Worm (Caenorhabditis elegans): ENCODE data around the gene T26C12.2.

The T26C12.2 gene

DNA sequence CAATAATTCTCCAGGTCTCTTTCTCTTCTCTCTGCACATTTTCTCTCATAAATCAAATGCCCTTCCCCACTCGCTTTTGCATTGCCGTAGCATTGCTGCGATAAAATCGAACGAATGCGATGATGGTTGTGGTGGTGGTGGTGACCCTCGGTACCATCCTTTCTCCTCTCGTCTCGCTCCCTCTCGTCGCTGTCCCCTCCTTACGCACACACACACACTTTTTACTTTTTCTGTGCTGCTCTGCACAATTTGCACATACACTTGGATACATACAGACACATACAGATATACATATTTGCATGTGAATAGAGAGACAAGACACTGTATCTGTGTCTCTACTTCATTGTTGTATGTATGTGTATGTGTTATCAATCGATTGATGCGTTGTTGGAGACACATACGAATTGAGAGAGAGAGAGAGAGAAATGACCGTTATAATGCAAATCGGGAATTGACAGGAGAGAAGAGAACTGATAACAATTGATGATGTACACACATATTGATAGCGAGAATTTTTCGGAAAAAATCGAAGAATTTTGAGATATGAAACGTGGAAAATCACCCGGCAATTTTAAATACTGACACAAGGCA, 37.9 kb downstream of the T26C12.2 start:
- peak; percentile 79 for TF ChIP-seq ham-2 (GFP tag; optimal IDR thresholded peaks at IDR 0.05)
- TF ChIP-seq sptf-1 (tag; optimal IDR thresholded peaks at IDR 0.05): no peak
- TF ChIP-seq nhr-28 (tag; optimal IDR thresholded peaks at IDR 0.05): peak; percentile 60
- peak; percentile 7 for TF ChIP-seq lin-13 (tag; optimal IDR thresholded peaks at IDR 0.05)
- TF ChIP-seq drap-1 (GFP tag; optimal IDR thresholded peaks at IDR 0.05): peak; percentile 61
- no peak for TF ChIP-seq blmp-1 (tag; optimal IDR thresholded peaks at IDR 0.05)
- peak; percentile 43 for TF ChIP-seq elt-1 (tag; optimal IDR thresholded peaks at IDR 0.05; ENCODE audit: borderline replicate concordance, insufficient read depth)
- TF ChIP-seq mab-5 (tag; optimal IDR thresholded peaks at IDR 0.05): peak; percentile 57
- no peak for TF ChIP-seq flh-1 (GFP tag; optimal IDR thresholded peaks at IDR 0.05)
- no peak for TF ChIP-seq unc-39 (tag; optimal IDR thresholded peaks at IDR 0.05)
- TF ChIP-seq elt-3 (tag; optimal IDR thresholded peaks at IDR 0.05): peak; percentile 76
- peak; percentile 45 for TF ChIP-seq mls-2 (tag; optimal IDR thresholded peaks at IDR 0.05)
- no peak for TF ChIP-seq ztf-11 (tag; optimal IDR thresholded peaks at IDR 0.05)
- no peak for TF ChIP-seq bed-3 (GFP tag; optimal IDR thresholded peaks at IDR 0.05)
- peak; percentile 80 for TF ChIP-seq hlh-1 (tag; optimal IDR thresholded peaks at IDR 0.05)
- peak; percentile 83 for TF ChIP-seq pha-4 (tag; optimal IDR thresholded peaks at IDR 0.05)
- peak; percentile 45 for TF ChIP-seq M03D4.4 (tag; optimal IDR thresholded peaks at IDR 0.05)
- TF ChIP-seq nhr-2 (tag; optimal IDR thresholded peaks at IDR 0.05): peak; percentile 17
- no peak for TF ChIP-seq mep-1 (tag; optimal IDR thresholded peaks at IDR 0.05)
- peak; percentile 92 for TF ChIP-seq unc-62 (GFP tag; optimal IDR thresholded peaks at IDR 0.05)
- no peak for TF ChIP-seq tbx-8 (GFP tag; optimal IDR thresholded peaks at IDR 0.05)
- peak; percentile 38 for TF ChIP-seq lsy-2 (tag; optimal IDR thresholded peaks at IDR 0.05)
- peak; percentile 81 for TF ChIP-seq unc-120 (tag; optimal IDR thresholded peaks at IDR 0.05; ENCODE audit: poor library complexity, severe bottlenecking)
- TF ChIP-seq ceh-43 (GFP tag; optimal IDR thresholded peaks at IDR 0.05): peak; percentile 48
- TF ChIP-seq sem-2 (GFP tag; optimal IDR thresholded peaks at IDR 0.05): no peak
- TF ChIP-seq ceh-39 (tag; optimal IDR thresholded peaks at IDR 0.05): peak; percentile 58
- peak; percentile 23 for TF ChIP-seq nhr-237 (tag; optimal IDR thresholded peaks at IDR 0.05)
- no peak for TF ChIP-seq nhr-76 (tag; optimal IDR thresholded peaks at IDR 0.05)
- peak; percentile 34 for TF ChIP-seq cnd-1 (tag; optimal IDR thresholded peaks at IDR 0.05)

DNA sequence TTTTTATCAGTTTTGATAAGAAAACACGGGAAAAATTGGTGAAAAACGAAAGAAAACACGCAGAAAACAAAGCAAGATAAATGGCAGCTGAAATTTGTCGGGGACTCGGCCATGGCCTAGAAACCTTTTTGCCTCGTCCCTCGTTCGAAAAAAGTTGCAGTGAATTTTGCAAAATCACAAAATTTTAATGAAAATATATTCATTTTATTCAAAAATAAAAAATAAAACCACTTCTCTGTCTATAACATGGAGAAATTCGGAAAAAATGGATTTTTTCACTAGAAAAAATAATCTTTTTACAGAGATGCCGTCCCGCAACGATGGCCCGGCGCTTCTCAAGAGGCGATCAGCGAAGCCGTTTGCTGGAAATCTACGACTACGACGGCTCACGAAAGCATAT, 43.4 kb downstream of the T26C12.2 start, which contains the start of gene Y67D8A.2:
Gene Y67D8A.2, plus strand, starts transcription at position 301 of the 400 bp plus-strand sequence.
- TF ChIP-seq ceh-83 (GFP tag; optimal IDR thresholded peaks at IDR 0.05): no peak
- no peak for TF ChIP-seq lsy-2 (tag; optimal IDR thresholded peaks at IDR 0.05)
- no peak for TF ChIP-seq flh-1 (GFP tag; optimal IDR thresholded peaks at IDR 0.05)
- no peak for TF ChIP-seq elt-3 (tag; optimal IDR thresholded peaks at IDR 0.05)
- no peak for TF ChIP-seq drap-1 (GFP tag; optimal IDR thresholded peaks at IDR 0.05)
- TF ChIP-seq zip-8 (tag; optimal IDR thresholded peaks at IDR 0.05): no peak
- TF ChIP-seq ceh-43 (GFP tag; optimal IDR thresholded peaks at IDR 0.05): no peak
- TF ChIP-seq nhr-237 (tag; optimal IDR thresholded peaks at IDR 0.05): no peak
- no peak for TF ChIP-seq sem-2 (GFP tag; optimal IDR thresholded peaks at IDR 0.05)
- TF ChIP-seq mls-2 (tag; optimal IDR thresholded peaks at IDR 0.05): no peak
- TF ChIP-seq ham-2 (GFP tag; optimal IDR thresholded peaks at IDR 0.05): no peak
- no peak for TF ChIP-seq snpc-4 (tag; optimal IDR thresholded peaks at IDR 0.05)
- no peak for TF ChIP-seq ztf-11 (tag; optimal IDR thresholded peaks at IDR 0.05)
- TF ChIP-seq M03D4.4 (tag; optimal IDR thresholded peaks at IDR 0.05): no peak
- TF ChIP-seq nhr-28 (tag; optimal IDR thresholded peaks at IDR 0.05): no peak
- no peak for TF ChIP-seq lin-13 (tag; optimal IDR thresholded peaks at IDR 0.05)

ce11 chrIV:3221158-3221557, 44.4 kb downstream of the T26C12.2 start:
- peak; percentile 66 for TF ChIP-seq unc-62 (GFP tag; optimal IDR thresholded peaks at IDR 0.05)
- TF ChIP-seq elt-1 (tag; optimal IDR thresholded peaks at IDR 0.05; ENCODE audit: borderline replicate concordance, insufficient read depth): peak; percentile 87
- peak; percentile 72 for TF ChIP-seq ham-2 (GFP tag; optimal IDR thresholded peaks at IDR 0.05)
- no peak for TF ChIP-seq mab-5 (tag; optimal IDR thresholded peaks at IDR 0.05)
- no peak for TF ChIP-seq ceh-43 (GFP tag; optimal IDR thresholded peaks at IDR 0.05)

All from whole organism, mixed stage, embryonic.